Fruit fly (Drosophila melanogaster) whole organism, embryonic: ENCODE measurements around the gene Eig71Ej.

Source experiments
- Aef1 ChIP-seq: fragments of 200-800 bp; sonication (Bioruptor generic); IDR thresholded peaks from 3 replicates; pipeline ENCODE4 v1.3.6; 2022; ENCODE audit warnings: missing biosample characterization, missing genetic modification characterization
- CG10543 ChIP-seq: fragments of 200-800 bp; sonication (Bioruptor generic); optimal IDR thresholded peaks from 3 replicates; lab custom pipeline; 2017; ENCODE audit warnings: missing biosample characterization, mild to moderate bottlenecking, missing genetic modification characterization, moderate library complexity
- CG11696 ChIP-seq: fragments of 200-800 bp; sonication (Bioruptor generic); IDR thresholded peaks from 2 replicates; pipeline ENCODE4 v1.3.6; 2022; ENCODE audit warnings: missing biosample characterization, missing genetic modification characterization
- CG13123 ChIP-seq: fragments of 200-800 bp; sonication (Bioruptor generic); optimal IDR thresholded peaks from 2 replicates; lab custom pipeline; 2016; ENCODE audit warnings: missing biosample characterization, missing genetic modification characterization
- CG15073 ChIP-seq: fragments of 200-800 bp; sonication (Bioruptor generic); optimal IDR thresholded peaks from 2 replicates; lab custom pipeline; 2016; ENCODE audit warnings: missing biosample characterization, missing genetic modification characterization
- CG16813 ChIP-seq: fragments of 200-800 bp; sonication (Bioruptor generic); IDR thresholded peaks from 3 replicates; pipeline ENCODE4 v1.3.6; 2022; ENCODE audit warnings: missing biosample characterization, missing genetic modification characterization; ENCODE audit not compliant: partially characterized antibody
- CG17802 ChIP-seq: fragments of 200-800 bp; sonication (Bioruptor generic); optimal IDR thresholded peaks from 2 replicates; lab custom pipeline; 2018; ENCODE audit warnings: missing biosample characterization, mild to moderate bottlenecking, missing genetic modification characterization, moderate library complexity
- CG18599 ChIP-seq: fragments of 200-800 bp; sonication (Bioruptor generic); optimal IDR thresholded peaks from 3 replicates; lab custom pipeline; 2017; ENCODE audit warnings: missing biosample characterization, missing genetic modification characterization, mild to moderate bottlenecking, moderate library complexity, missing genetic modification reagents
- CG2875 ChIP-seq: fragments of 200-800 bp; sonication (Bioruptor generic); optimal IDR thresholded peaks from 2 replicates; lab custom pipeline; 2017; ENCODE audit warnings: missing biosample characterization, mild to moderate bottlenecking, missing genetic modification characterization, missing genetic modification reagents
- CG4282 ChIP-seq: fragments of 200-800 bp; sonication (Bioruptor generic); optimal IDR thresholded peaks from 2 replicates; lab custom pipeline; 2016; ENCODE audit warnings: missing biosample characterization, missing genetic modification characterization
- CG4360 ChIP-seq: fragments of 200-800 bp; sonication (Bioruptor generic); IDR thresholded peaks from 2 replicates; pipeline ENCODE4 v1.3.6; 2022; ENCODE audit warnings: missing biosample characterization, missing genetic modification characterization
- CG4424 ChIP-seq: fragments of 200-800 bp; sonication (Bioruptor generic); optimal IDR thresholded peaks from 3 replicates; lab custom pipeline; 2016; ENCODE audit warnings: missing biosample characterization, missing genetic modification characterization
- CG4617 ChIP-seq: fragments of 200-800 bp; sonication (Bioruptor generic); optimal IDR thresholded peaks from 3 replicates; lab custom pipeline; 2016; ENCODE audit warnings: missing biosample characterization, missing genetic modification characterization, borderline replicate concordance
- CG5953 ChIP-seq: fragments of 200-800 bp; sonication (Bioruptor generic); IDR thresholded peaks from 2 replicates; pipeline ENCODE4 v1.3.6; 2022; ENCODE audit warnings: missing biosample characterization, missing genetic modification characterization
- CG6765 ChIP-seq: fragments of 200-800 bp; sonication (Bioruptor generic); optimal IDR thresholded peaks from 3 replicates; lab custom pipeline; 2017; ENCODE audit warnings: missing biosample characterization, mild to moderate bottlenecking, missing genetic modification characterization
- CG7271 ChIP-seq: fragments of 200-800 bp; sonication (Bioruptor generic); optimal IDR thresholded peaks from 2 replicates; lab custom pipeline; 2018; ENCODE audit warnings: missing biosample characterization, mild to moderate bottlenecking, missing genetic modification characterization, moderate library complexity
- CG7556 ChIP-seq: fragments of 200-800 bp; sonication (Bioruptor generic); optimal IDR thresholded peaks from 2 replicates; lab custom pipeline; 2017; ENCODE audit warnings: missing biosample characterization, mild to moderate bottlenecking, missing genetic modification characterization
- Dad ChIP-seq: fragments of 200-800 bp; sonication (Bioruptor generic); optimal IDR thresholded peaks from 3 replicates; lab custom pipeline; 2016; ENCODE audit warnings: missing biosample characterization, missing genetic modification characterization
- Dip3 ChIP-seq: fragments of 200-800 bp; sonication (Bioruptor generic); optimal IDR thresholded peaks from 3 replicates; lab custom pipeline; 2016; ENCODE audit warnings: missing biosample characterization, missing genetic modification characterization
- Fer2 ChIP-seq: fragments of 200-800 bp; sonication (Bioruptor generic); optimal IDR thresholded peaks from 2 replicates; lab custom pipeline; 2018; ENCODE audit warnings: missing biosample characterization, mild to moderate bottlenecking, missing genetic modification characterization, moderate library complexity
- HLH4C ChIP-seq: fragments of 200-800 bp; sonication (Bioruptor generic); IDR thresholded peaks from 3 replicates; pipeline ENCODE4 v1.3.6; 2022; ENCODE audit warnings: missing biosample characterization, missing genetic modification characterization; ENCODE audit not compliant: partially characterized antibody
- Hey ChIP-seq: fragments of 200-800 bp; sonication (Bioruptor generic); optimal IDR thresholded peaks from 3 replicates; lab custom pipeline; 2018; ENCODE audit warnings: missing biosample characterization, mild to moderate bottlenecking, missing genetic modification characterization
- Jarid2 ChIP-seq: fragments of 200-800 bp; sonication (Bioruptor generic); optimal IDR thresholded peaks from 3 replicates; lab custom pipeline; 2017; ENCODE audit warnings: mild to moderate bottlenecking, missing biosample characterization, missing genetic modification reagents, missing genetic modification characterization
- MBD-R2 ChIP-seq: fragments of 200-800 bp; sonication (Bioruptor generic); IDR thresholded peaks from 2 replicates; pipeline ENCODE4 v1.3.6; 2022; ENCODE audit warnings: missing biosample characterization, missing genetic modification characterization
- MTF-1 ChIP-seq: fragments of 200-800 bp; sonication (Bioruptor generic); optimal IDR thresholded peaks from 2 replicates; lab custom pipeline; 2018; ENCODE audit warnings: missing biosample characterization, mild to moderate bottlenecking, missing genetic modification characterization, borderline replicate concordance
- Optix ChIP-seq: fragments of 200-800 bp; sonication (Bioruptor generic); IDR thresholded peaks from 3 replicates; pipeline ENCODE4 v1.3.6; 2022; ENCODE audit warnings: missing biosample characterization, missing genetic modification characterization
- Scr ChIP-seq: fragments of 200-800 bp; sonication (Bioruptor generic); IDR thresholded peaks from 2 replicates; pipeline ENCODE4 v1.3.6; 2022; ENCODE audit warnings: missing biosample characterization, missing genetic modification characterization; ENCODE audit not compliant: partially characterized antibody
- Taf1 ChIP-seq: fragments of 200-800 bp; sonication (Bioruptor generic); IDR thresholded peaks from 2 replicates; pipeline ENCODE4 v1.3.6; 2022; ENCODE audit warnings: missing biosample characterization, missing genetic modification characterization
- eve ChIP-seq, 2 experiments: fragments of >200 bp; optimal IDR thresholded peaks; 2 replicates each; lab custom pipeline; 2017; ENCODE audit warnings: missing biosample characterization in 2 of 2, missing genetic modification characterization in 2 of 2
- ftz-f1 ChIP-seq: fragments of 200-800 bp; sonication (Bioruptor generic); optimal IDR thresholded peaks from 2 replicates; lab custom pipeline; 2016; ENCODE audit warnings: missing biosample characterization, missing genetic modification characterization
- gt ChIP-seq: fragments of 200-800 bp; sonication (Bioruptor generic); IDR thresholded peaks from 2 replicates; pipeline ENCODE4 v1.3.6; 2022; ENCODE audit warnings: missing biosample characterization, missing genetic modification characterization
- hkb ChIP-seq, 2 experiments: fragments of 200-800 bp in 1 of 2; fragments of >200 bp in 1 of 2; sonication (Bioruptor generic) in 1 of 2; IDR thresholded peaks in 1 of 2; optimal IDR thresholded peaks in 1 of 2; 2 replicates each; pipeline versions ENCODE4 v1.3.6 to Lab custom; 2017 to 2022; ENCODE audit warnings: missing biosample characterization in 1 of 2, missing genetic modification characterization in 1 of 2
- jumu ChIP-seq: fragments of 200-800 bp; sonication (Bioruptor generic); optimal IDR thresholded peaks from 3 replicates; lab custom pipeline; 2016; ENCODE audit warnings: missing biosample characterization, missing genetic modification characterization
- mld ChIP-seq: fragments of 200-800 bp; sonication (Bioruptor generic); IDR thresholded peaks from 3 replicates; pipeline ENCODE4 v1.3.6; 2022; ENCODE audit warnings: missing biosample characterization, missing genetic modification characterization; ENCODE audit not compliant: partially characterized antibody
- phol ChIP-seq: fragments of 200-800 bp; sonication (Bioruptor generic); optimal IDR thresholded peaks from 3 replicates; lab custom pipeline; 2018; ENCODE audit warnings: missing biosample characterization, mild to moderate bottlenecking, missing genetic modification characterization, moderate library complexity
- salm ChIP-seq: fragments of 200-800 bp; sonication (Bioruptor generic); optimal IDR thresholded peaks from 2 replicates; lab custom pipeline; 2018; ENCODE audit warnings: missing biosample characterization, mild to moderate bottlenecking, missing genetic modification characterization
- sens ChIP-seq: fragments of 200-800 bp; sonication (Bioruptor generic); peaks from one replicate; lab custom pipeline; 2016; ENCODE audit warnings: missing biosample characterization, missing genetic modification characterization
- slbo ChIP-seq: fragments of 200-800 bp; sonication (Bioruptor generic); IDR thresholded peaks from 2 replicates; pipeline ENCODE4 v1.3.6; 2022; ENCODE audit warnings: missing biosample characterization, missing genetic modification characterization
- stc ChIP-seq: fragments of 200-800 bp; sonication (Bioruptor generic); IDR thresholded peaks from 2 replicates; pipeline ENCODE4 v1.3.6; 2022; ENCODE audit warnings: missing biosample characterization, missing genetic modification characterization
- stwl ChIP-seq: fragments of 200-800 bp; sonication (Bioruptor generic); optimal IDR thresholded peaks from 3 replicates; lab custom pipeline; 2018; ENCODE audit warnings: missing biosample characterization, mild to moderate bottlenecking, missing genetic modification characterization, moderate library complexity
- usp ChIP-seq: fragments of >200 bp; optimal IDR thresholded peaks from 2 replicates; lab custom pipeline; 2017; ENCODE audit warnings: missing biosample characterization, missing genetic modification characterization
- wdn ChIP-seq: fragments of 200-800 bp; sonication (Bioruptor generic); IDR thresholded peaks from 2 replicates; pipeline ENCODE4 v1.3.6; 2022; ENCODE audit warnings: missing biosample characterization, missing genetic modification characterization
- z ChIP-seq: fragments of 200-800 bp; sonication (Bioruptor generic); IDR thresholded peaks from 3 replicates; pipeline ENCODE4 v1.3.6; 2022; ENCODE audit warnings: missing biosample characterization, missing genetic modification characterization

Gene Eig71Ej

DNA sequence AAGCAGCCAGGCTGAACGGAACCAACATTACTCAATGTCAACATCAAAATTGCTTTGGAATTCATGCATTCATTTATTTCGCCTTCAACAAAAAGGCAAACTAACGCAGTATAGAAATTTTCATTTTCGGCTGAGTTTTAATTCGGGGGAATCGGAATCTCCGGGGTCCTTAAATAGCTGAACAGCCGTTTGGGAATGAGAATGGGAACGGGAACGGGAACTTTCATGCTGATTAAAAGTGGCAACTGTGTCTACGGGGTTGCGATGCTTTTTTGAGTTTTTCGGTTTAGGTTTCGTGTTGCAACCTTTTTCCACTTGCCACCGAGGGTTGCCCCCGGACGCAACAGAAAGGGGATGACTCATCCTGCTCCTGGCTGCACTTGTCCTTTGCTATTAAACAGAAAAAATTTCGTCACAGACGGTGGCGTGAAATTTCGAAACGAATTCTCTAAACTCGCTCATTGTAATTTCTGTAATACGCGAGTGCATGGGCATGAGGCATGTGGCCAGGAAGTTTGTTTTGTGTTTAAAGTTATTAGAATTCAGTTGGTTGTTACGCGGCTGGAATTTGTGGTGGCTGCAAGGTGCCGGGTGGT lies 3.5 kb upstream of the Eig71Ej start (continued):
- TF ChIP-seq Optix, result no peak

DNA sequence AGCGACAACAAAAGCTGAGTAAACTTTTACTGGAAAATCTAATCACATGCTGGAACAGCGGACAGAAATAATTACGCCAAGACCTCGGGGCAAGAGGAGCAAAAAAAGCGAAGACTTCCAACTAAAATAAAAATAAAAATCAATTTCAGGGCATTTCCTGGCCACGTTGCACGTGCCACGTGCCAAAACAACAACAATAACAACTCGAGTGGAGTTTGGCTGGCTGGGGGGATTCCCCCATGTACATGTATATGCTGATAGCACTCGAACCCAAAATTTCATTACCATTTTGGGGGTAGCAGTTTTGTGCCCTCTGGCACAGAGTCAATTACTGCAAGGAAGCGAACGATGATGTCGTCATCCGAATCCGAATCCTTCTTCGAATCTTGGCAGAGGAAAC lies 1.7 kb upstream of the Eig71Ej start:
- TF ChIP-seq CG4360 (GFP tag; lab: Robert Waterston, UW) (peak; percentile 81), HLH4C (GFP tag; lab: Robert Waterston, UW) (no peak), CG18599 (GFP tag; lab: Kevin White, UChicago) (peak; percentile 12), Hey (tag; lab: Kevin White, UChicago) (peak; percentile 92), sens (GFP tag; lab: Kevin White, UChicago) (peak; percentile 68), CG10543 (GFP tag; lab: Kevin White, UChicago) (no peak), mld (GFP tag; lab: Robert Waterston, UW) (0 out of 3 replicates have a peak, but pooled peaks have one; percentile 18), z (peak; percentile 66; the same call in 2 of the 3 replicates)

DNA sequence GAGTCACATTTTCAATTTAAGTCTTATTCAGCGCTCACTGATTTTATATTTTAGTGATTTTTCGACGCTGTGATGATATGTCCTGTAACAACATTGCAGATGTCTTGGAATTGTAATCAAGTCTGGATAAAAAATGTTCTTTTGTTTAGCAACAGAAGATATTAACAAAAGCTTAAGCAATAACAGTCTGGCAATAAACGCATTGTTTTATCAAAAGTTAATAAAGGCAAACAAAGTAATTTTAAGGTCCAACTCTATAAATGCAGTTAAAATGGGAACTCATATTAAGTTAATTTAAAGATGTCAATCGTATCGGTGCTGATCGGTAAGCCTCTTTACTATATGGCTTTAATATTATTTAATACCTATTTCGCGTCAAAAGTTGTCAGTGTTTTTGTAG lies 752 bp upstream of the Eig71Ej start, which contains the start of gene CG43082:
Gene CG43082 (plus strand): TSS at position 301 of the 400 bp plus-strand sequence.
- TF ChIP-seq Scr (no peak), CG4617 (GFP tag; lab: Kevin White, UChicago) (no peak), CG2875 (GFP tag; lab: Kevin White, UChicago) (no peak), Taf1 (GFP tag; lab: Robert Waterston, UW) (no peak), salm (tag; lab: Kevin White, UChicago) (no peak), stc (GFP tag; lab: Robert Waterston, UW) (no peak), hkb (optimal IDR thresholded peaks at IDR 0.05; lab: Kevin White, UChicago) (no peak), hkb (GFP tag; IDR thresholded peaks at IDR 0.05; lab: Robert Waterston, UW) (no peak), Dad (GFP tag; lab: Kevin White, UChicago) (no peak), eve (GFP tag; optimal IDR thresholded peaks at IDR 0.05; lab: Kevin White, UChicago) (no peak), usp (GFP tag; lab: Kevin White, UChicago) (no peak), Jarid2 (GFP tag; lab: Kevin White, UChicago) (no peak), MBD-R2 (GFP tag; lab: Robert Waterston, UW) (no peak), gt (GFP tag; lab: Robert Waterston, UW) (no peak), CG4424 (GFP tag; lab: Kevin White, UChicago) (no peak)

- TF ChIP-seq Aef1 (GFP tag; lab: Robert Waterston, UW) (no peak), CG17802 (tag; lab: Kevin White, UChicago) (no peak), CG16813 (GFP tag; lab: Robert Waterston, UW) (no peak), sens (GFP tag; lab: Kevin White, UChicago) (peak; percentile 48), CG5953 (no peak), CG7271 (no peak), wdn (GFP tag; lab: Robert Waterston, UW) (no peak)
Measured at dm6 chr3L:15659341-15659740, 1.5 kb downstream of the Eig71Ej start, which contains the start of the genes Eig71Eh and Eig71Ei. Gene Eig71Eh, minus strand, starts transcription at chr3L:15659441. Gene Eig71Ei, plus strand, starts transcription at chr3L:15659707.

DNA sequence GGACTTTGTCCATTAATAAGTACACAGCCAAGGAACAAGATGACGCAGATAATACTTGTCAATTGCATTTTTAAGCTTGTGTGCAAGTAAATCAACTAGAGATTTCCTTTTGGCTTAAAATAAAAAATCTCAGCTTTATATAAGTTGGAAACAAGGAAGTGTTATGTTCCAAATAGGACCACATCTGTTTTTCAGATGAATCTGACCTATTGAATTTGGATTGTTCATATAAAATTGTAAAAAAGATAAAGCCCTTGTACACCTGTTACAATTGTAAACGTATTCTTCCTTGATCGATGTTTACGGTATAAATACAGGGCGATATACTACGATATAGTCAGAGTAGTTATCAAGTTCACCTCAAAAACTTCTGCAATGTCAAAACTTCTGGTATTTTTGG lies 3.5 kb downstream of the Eig71Ej start, which contains the start of the genes Eig71Ef and Eig71Eg:
Gene Eig71Ef (minus strand): TSS at position 101 of the 400 bp plus-strand sequence.
Gene Eig71Eg (plus strand): TSS at position 339 of the 400 bp plus-strand sequence.
- TF ChIP-seq CG6765 (no peak), jumu (no peak), CG13123 (no peak), slbo (no peak), phol (tag; lab: Kevin White, UChicago) (no peak), CG11696 (no peak), CG7556 (GFP tag; lab: Kevin White, UChicago) (no peak), CG15073 (no peak), CG4282 (GFP tag; lab: Kevin White, UChicago) (no peak), Dip3 (no peak), ftz-f1 (GFP tag; lab: Kevin White, UChicago) (no peak), Fer2 (tag; lab: Kevin White, UChicago) (no peak), stwl (tag; lab: Kevin White, UChicago) (no peak), MTF-1 (GFP tag; lab: Kevin White, UChicago) (no peak), MBD-R2 (GFP tag; lab: Robert Waterston, UW) (no peak)
